Worm (Caenorhabditis elegans): ENCODE data around the gene fbxa-28.

ce11 chrIII:1347003-1347402 is 49.3 kb downstream of the fbxa-28 start:
- no peak for TF ChIP-seq med-1 (GFP tag; optimal IDR thresholded peaks at IDR 0.05; ENCODE audit: insufficient read depth)
- no peak for TF ChIP-seq cog-1 (tag; optimal IDR thresholded peaks at IDR 0.05)
- TF ChIP-seq T22C8.4 (GFP tag; IDR thresholded peaks at IDR 0.05), result no peak
- no peak for TF ChIP-seq klf-2 (GFP tag; conservative IDR thresholded peaks at IDR 0.05)
